Fruit fly (Drosophila melanogaster) whole organism, embryonic: ENCODE measurements around the gene CG13766.

Experiments used
- CG10366 ChIP-seq: fragments of 200-800 bp; sonication (Bioruptor generic); IDR thresholded peaks from 2 replicates; pipeline ENCODE4 v1.3.6; 2022; ENCODE audit warnings: missing biosample characterization, missing genetic modification characterization
- CG10431 ChIP-seq: fragments of 200-800 bp; sonication (Bioruptor generic); optimal IDR thresholded peaks from 3 replicates; lab custom pipeline; 2018; ENCODE audit warnings: missing biosample characterization, mild to moderate bottlenecking, missing genetic modification characterization
- CG10654 ChIP-seq: fragments of 200-800 bp; sonication (Bioruptor generic); optimal IDR thresholded peaks from 2 replicates; lab custom pipeline; 2016; ENCODE audit warnings: missing biosample characterization, missing genetic modification characterization
- CG11456 ChIP-seq: fragments of 200-800 bp; sonication (Bioruptor generic); IDR thresholded peaks from 3 replicates; pipeline ENCODE4 v1.3.6; 2022; ENCODE audit warnings: missing biosample characterization, missing genetic modification characterization
- CG11504 ChIP-seq: fragments of 200-800 bp; sonication (Bioruptor generic); optimal IDR thresholded peaks from 3 replicates; lab custom pipeline; 2019; ENCODE audit warnings: missing biosample characterization, mild to moderate bottlenecking, missing genetic modification characterization, moderate library complexity
- CG12071 ChIP-seq: fragments of 200-800 bp; sonication (Bioruptor generic); optimal IDR thresholded peaks from 3 replicates; lab custom pipeline; 2018; ENCODE audit warnings: missing biosample characterization, mild to moderate bottlenecking, missing genetic modification characterization
- CG12155 ChIP-seq: fragments of 200-800 bp; sonication (Bioruptor generic); optimal IDR thresholded peaks from 3 replicates; lab custom pipeline; 2016; ENCODE audit warnings: missing biosample characterization, missing genetic modification characterization
- CG14441 ChIP-seq: fragments of 200-800 bp; sonication (Bioruptor generic); IDR thresholded peaks from 2 replicates; pipeline ENCODE4 v1.3.6; 2022; ENCODE audit warnings: missing biosample characterization, missing genetic modification characterization
- CG15269 ChIP-seq: fragments of 200-800 bp; sonication (Bioruptor generic); optimal IDR thresholded peaks from 2 replicates; lab custom pipeline; 2018; ENCODE audit warnings: missing biosample characterization, mild to moderate bottlenecking, missing genetic modification characterization, moderate library complexity
- CG1832 ChIP-seq: fragments of 200-800 bp; sonication (Bioruptor generic); optimal IDR thresholded peaks from 2 replicates; lab custom pipeline; 2017; ENCODE audit warnings: missing biosample characterization, mild to moderate bottlenecking, missing genetic modification characterization, inconsistent platforms
- CG30403 ChIP-seq: fragments of 200-800 bp; sonication (Bioruptor generic); optimal IDR thresholded peaks from 3 replicates; lab custom pipeline; 2016; ENCODE audit warnings: missing biosample characterization, missing genetic modification characterization
- CG30431 ChIP-seq: fragments of 200-800 bp; sonication (Bioruptor generic); optimal IDR thresholded peaks from 2 replicates; lab custom pipeline; 2017; ENCODE audit warnings: missing biosample characterization, missing genetic modification characterization
- CG31224 ChIP-seq: fragments of 200-800 bp; sonication (Bioruptor generic); IDR thresholded peaks from 2 replicates; pipeline ENCODE4 v1.3.6; 2022; ENCODE audit warnings: missing biosample characterization, missing genetic modification characterization
- CG32767 ChIP-seq: fragments of 200-800 bp; sonication (Bioruptor generic); IDR thresholded peaks from 2 replicates; pipeline ENCODE4 v1.3.6; 2022; ENCODE audit warnings: missing biosample characterization, missing genetic modification characterization
- CG34224 ChIP-seq: fragments of 200-800 bp; sonication (Bioruptor generic); IDR thresholded peaks from 3 replicates; pipeline ENCODE4 v1.3.6; 2022; ENCODE audit warnings: missing biosample characterization, missing genetic modification characterization; ENCODE audit not compliant: partially characterized antibody
- CG4617 ChIP-seq: fragments of 200-800 bp; sonication (Bioruptor generic); optimal IDR thresholded peaks from 3 replicates; lab custom pipeline; 2016; ENCODE audit warnings: missing biosample characterization, missing genetic modification characterization, borderline replicate concordance
- CG5180 ChIP-seq: fragments of 200-800 bp; sonication (Bioruptor generic); optimal IDR thresholded peaks from 3 replicates; lab custom pipeline; 2017; ENCODE audit warnings: missing biosample characterization, missing genetic modification characterization, mild to moderate bottlenecking, moderate library complexity, missing genetic modification reagents
- CG7372 ChIP-seq: fragments of 200-800 bp; sonication (Bioruptor generic); IDR thresholded peaks from 2 replicates; pipeline ENCODE4 v1.3.6; 2022; ENCODE audit warnings: missing biosample characterization, missing genetic modification characterization
- CG8359 ChIP-seq: fragments of 200-800 bp; sonication (Bioruptor generic); optimal IDR thresholded peaks from 2 replicates; lab custom pipeline; 2017; ENCODE audit warnings: missing biosample characterization, mild to moderate bottlenecking, missing genetic modification characterization, borderline replicate concordance
- CG8765 ChIP-seq: fragments of 200-800 bp; sonication (Bioruptor generic); IDR thresholded peaks from 2 replicates; pipeline ENCODE4 v1.3.6; 2022; ENCODE audit warnings: missing biosample characterization, missing genetic modification characterization
- Dad ChIP-seq: fragments of 200-800 bp; sonication (Bioruptor generic); optimal IDR thresholded peaks from 3 replicates; lab custom pipeline; 2016; ENCODE audit warnings: missing biosample characterization, missing genetic modification characterization
- Doc3 ChIP-seq: fragments of 200-800 bp; sonication (Bioruptor generic); IDR thresholded peaks from 3 replicates; pipeline ENCODE4 v1.3.6; 2022; ENCODE audit warnings: missing biosample characterization, missing genetic modification characterization; ENCODE audit not compliant: partially characterized antibody
- Max ChIP-seq: fragments of 200-800 bp; sonication (Bioruptor generic); optimal IDR thresholded peaks from 2 replicates; lab custom pipeline; 2016; ENCODE audit warnings: missing biosample characterization, mild to moderate bottlenecking, missing genetic modification characterization
- Pdp1 ChIP-seq, 2 experiments: fragments of 200-800 bp; sonication (Bioruptor generic); optimal IDR thresholded peaks; 3 replicates each; lab custom pipeline; 2016; ENCODE audit warnings: missing biosample characterization in 2 of 2, missing genetic modification characterization in 2 of 2, mild to moderate bottlenecking in 1 of 2, moderate library complexity in 1 of 2
- Rx ChIP-seq: fragments of 200-800 bp; sonication (Bioruptor generic); IDR thresholded peaks from 2 replicates; pipeline ENCODE4 v1.3.6; 2022; ENCODE audit warnings: missing biosample characterization, missing genetic modification characterization
- TFAM ChIP-seq: fragments of 200-800 bp; sonication (Bioruptor generic); optimal IDR thresholded peaks from 2 replicates; lab custom pipeline; 2017; ENCODE audit warnings: missing biosample characterization, missing genetic modification characterization, inconsistent platforms
- abd-A ChIP-seq: fragments of 200-800 bp; sonication (Bioruptor generic); optimal IDR thresholded peaks from 3 replicates; lab custom pipeline; 2019; ENCODE audit warnings: missing biosample characterization, mild to moderate bottlenecking, missing genetic modification characterization, moderate library complexity
- bsh ChIP-seq, 2 experiments: fragments of 200-800 bp; sonication (Bioruptor generic); optimal IDR thresholded peaks; 2 replicates each; lab custom pipeline; 2017 to 2018; ENCODE audit warnings: mild to moderate bottlenecking in 2 of 2, missing biosample characterization in 2 of 2, missing genetic modification characterization in 2 of 2, moderate library complexity in 1 of 2
- chn ChIP-seq: fragments of 200-800 bp; sonication (Bioruptor generic); optimal IDR thresholded peaks from 2 replicates; lab custom pipeline; 2016; ENCODE audit warnings: missing biosample characterization, missing genetic modification characterization
- crp ChIP-seq, 2 experiments: fragments of 200-800 bp; sonication (Bioruptor generic); optimal IDR thresholded peaks; 2 replicates in 1 of 2; 3 replicates in 1 of 2; lab custom pipeline; 2017; ENCODE audit warnings: missing biosample characterization in 2 of 2, missing genetic modification characterization in 2 of 2, mild to moderate bottlenecking in 1 of 2, moderate library complexity in 1 of 2
- cwo ChIP-seq: fragments of 200-800 bp; sonication (Bioruptor generic); optimal IDR thresholded peaks from 3 replicates; lab custom pipeline; 2017; ENCODE audit warnings: missing biosample characterization, missing genetic modification characterization, mild to moderate bottlenecking, moderate library complexity, missing genetic modification reagents
- dan ChIP-seq: fragments of 200-800 bp; sonication (Bioruptor generic); IDR thresholded peaks from 2 replicates; pipeline ENCODE4 v1.3.6; 2022; ENCODE audit warnings: missing biosample characterization, missing genetic modification characterization
- fd64A ChIP-seq: fragments of 200-800 bp; sonication (Bioruptor generic); optimal IDR thresholded peaks from 3 replicates; lab custom pipeline; 2018; ENCODE audit warnings: missing biosample characterization, mild to moderate bottlenecking, missing genetic modification characterization
- gem ChIP-seq: fragments of 200-800 bp; sonication (Bioruptor generic); optimal IDR thresholded peaks from 2 replicates; lab custom pipeline; 2019; ENCODE audit warnings: missing biosample characterization, mild to moderate bottlenecking, missing genetic modification characterization, moderate library complexity
- grau ChIP-seq: fragments of 200-800 bp; optimal IDR thresholded peaks from 3 replicates; lab custom pipeline; 2019; ENCODE audit warnings: missing biosample characterization, mild to moderate bottlenecking, missing genetic modification characterization, moderate library complexity
- gsb-n ChIP-seq: fragments of 200-800 bp; sonication (Bioruptor generic); optimal IDR thresholded peaks from 3 replicates; lab custom pipeline; 2018; ENCODE audit warnings: missing biosample characterization, mild to moderate bottlenecking, missing genetic modification characterization
- ham ChIP-seq: fragments of 200-800 bp; sonication (Bioruptor generic); IDR thresholded peaks from 2 replicates; pipeline ENCODE4 v1.3.6; 2022; ENCODE audit warnings: missing biosample characterization, missing genetic modification characterization
- her ChIP-seq: fragments of 200-800 bp; sonication (Bioruptor generic); optimal IDR thresholded peaks from 2 replicates; lab custom pipeline; 2016; ENCODE audit warnings: missing biosample characterization, missing genetic modification characterization
- lov ChIP-seq, 2 experiments: fragments of 200-800 bp in 1 of 2; fragments of >200 bp in 1 of 2; sonication (Bioruptor generic) in 1 of 2; IDR thresholded peaks in 1 of 2; optimal IDR thresholded peaks in 1 of 2; 2 replicates in 1 of 2; 3 replicates in 1 of 2; pipeline versions ENCODE4 v1.3.6 to Lab custom; 2017 to 2022; ENCODE audit warnings: missing biosample characterization in 1 of 2, missing genetic modification characterization in 1 of 2
- nau ChIP-seq: fragments of 200-800 bp; sonication (Bioruptor generic); optimal IDR thresholded peaks from 3 replicates; lab custom pipeline; 2017; ENCODE audit warnings: missing biosample characterization, mild to moderate bottlenecking, missing genetic modification characterization, missing genetic modification reagents
- nom ChIP-seq: fragments of 200-800 bp; sonication (Bioruptor generic); optimal IDR thresholded peaks from 2 replicates; lab custom pipeline; 2017; ENCODE audit warnings: missing biosample characterization, missing genetic modification characterization, mild to moderate bottlenecking, moderate library complexity, missing genetic modification reagents
- oc ChIP-seq: fragments of 200-800 bp; sonication (Bioruptor generic); optimal IDR thresholded peaks from 2 replicates; lab custom pipeline; 2018; ENCODE audit warnings: missing biosample characterization, mild to moderate bottlenecking, missing genetic modification characterization, moderate library complexity
- pho ChIP-seq: fragments of 200-800 bp; sonication (Bioruptor generic); optimal IDR thresholded peaks from 2 replicates; lab custom pipeline; 2016; ENCODE audit warnings: missing biosample characterization, missing genetic modification characterization
- pita ChIP-seq: fragments of 200-800 bp; sonication (Bioruptor generic); optimal IDR thresholded peaks from 2 replicates; lab custom pipeline; 2017; ENCODE audit warnings: missing biosample characterization, mild to moderate bottlenecking, missing genetic modification characterization
- row ChIP-seq: fragments of 200-800 bp; sonication (Bioruptor generic); IDR thresholded peaks from 3 replicates; pipeline ENCODE4 v1.3.6; 2022; ENCODE audit warnings: missing biosample characterization, missing genetic modification characterization
- shn ChIP-seq: fragments of 200-800 bp; sonication (Bioruptor generic); optimal IDR thresholded peaks from 3 replicates; lab custom pipeline; 2016; ENCODE audit warnings: missing biosample characterization, missing genetic modification characterization
- tio ChIP-seq: fragments of 200-800 bp; sonication (Bioruptor generic); optimal IDR thresholded peaks from 2 replicates; lab custom pipeline; 2017; ENCODE audit warnings: missing biosample characterization, missing genetic modification characterization, inconsistent platforms

Gene CG13766

dm6 chr2L:6612477-6613004 is 46.6 kb upstream of the CG13766 start (continued):
- TF ChIP-seq Max (GFP tag; lab: Kevin White, UChicago) (peak; percentile 100), CG15269 (tag; lab: Kevin White, UChicago) (peak; percentile 100), row (GFP tag; lab: Robert Waterston, UW) (peak; percentile 100), chn (GFP tag; lab: Kevin White, UChicago) (peak; percentile 100), CG5180 (GFP tag; lab: Kevin White, UChicago) (peak; percentile 96), CG11456 (GFP tag; lab: Robert Waterston, UW) (peak; percentile 100), bsh (GFP tag; optimal IDR thresholded peaks at IDR 0.05; lab: Kevin White, UChicago) (peak; percentile 100), crp (GFP tag; optimal IDR thresholded peaks at IDR 0.05; lab: Kevin White, UChicago) (peak; percentile 31 to 86), ham (peak; percentile 100), CG7372 (GFP tag; lab: Robert Waterston, UW) (peak; percentile 100), CG4617 (GFP tag; lab: Kevin White, UChicago) (peak; percentile 100), pho (GFP tag; lab: Kevin White, UChicago) (peak; percentile 100), shn (peak; percentile 100), her (GFP tag; lab: Kevin White, UChicago) (peak; percentile 99), CG34224 (GFP tag; lab: Robert Waterston, UW) (peak; percentile 33; the same call in 2 of the 3 replicates), Doc3 (no peak), Pdp1 (GFP tag; optimal IDR thresholded peaks at IDR 0.05; lab: Kevin White, UChicago) (peak; percentile 100)

dm6 chr2L:6611374-6612005 is 45.5 kb upstream of the CG13766 start:
- TF ChIP-seq nom (no peak), lov (optimal IDR thresholded peaks at IDR 0.05; lab: Kevin White, UChicago) (no peak), lov (GFP tag; IDR thresholded peaks at IDR 0.05; lab: Robert Waterston, UW) (no peak), CG10431 (no peak), pita (GFP tag; lab: Kevin White, UChicago) (no peak), gsb-n (tag; lab: Kevin White, UChicago) (peak; percentile 9), CG30431 (GFP tag; lab: Kevin White, UChicago) (no peak), gem (tag; lab: Kevin White, UChicago) (peak; percentile 38), nau (GFP tag; lab: Kevin White, UChicago) (peak; percentile 10), CG10654 (no peak), row (GFP tag; lab: Robert Waterston, UW) (peak; percentile 38; the same call in 1 of the 3 replicates), abd-A (tag; lab: Kevin White, UChicago) (no peak), CG10366 (GFP tag; lab: Robert Waterston, UW) (no peak), CG30403 (GFP tag; lab: Kevin White, UChicago) (peak; percentile 19), tio (GFP tag; lab: Kevin White, UChicago) (no peak), cwo (GFP tag; lab: Kevin White, UChicago) (no peak), CG11504 (tag; lab: Kevin White, UChicago) (peak; percentile 47), CG31224 (GFP tag; lab: Robert Waterston, UW) (0 out of 2 replicates have a peak, but pooled peaks have one; percentile 13), oc (tag; lab: Kevin White, UChicago) (no peak), TFAM (GFP tag; lab: Kevin White, UChicago) (no peak), CG14441 (no peak), dan (GFP tag; lab: Robert Waterston, UW) (no peak), Rx (GFP tag; lab: Robert Waterston, UW) (no peak), grau (tag; lab: Kevin White, UChicago) (peak; percentile 21), fd64A (GFP tag; lab: Kevin White, UChicago) (no peak), CG12071 (no peak), CG8765 (GFP tag; lab: Robert Waterston, UW) (0 out of 2 replicates have a peak, but pooled peaks have one; percentile 18), CG12155 (GFP tag; lab: Kevin White, UChicago) (no peak), CG8359 (GFP tag; lab: Kevin White, UChicago) (no peak), Dad (GFP tag; lab: Kevin White, UChicago) (no peak), CG32767 (GFP tag; lab: Robert Waterston, UW) (0 out of 2 replicates have a peak, but pooled peaks have one; percentile 15), CG1832 (GFP tag; lab: Kevin White, UChicago) (no peak)
